Worm (Caenorhabditis elegans): ENCODE measurements around the gene M163.7.

M163.7 gene

DNA sequence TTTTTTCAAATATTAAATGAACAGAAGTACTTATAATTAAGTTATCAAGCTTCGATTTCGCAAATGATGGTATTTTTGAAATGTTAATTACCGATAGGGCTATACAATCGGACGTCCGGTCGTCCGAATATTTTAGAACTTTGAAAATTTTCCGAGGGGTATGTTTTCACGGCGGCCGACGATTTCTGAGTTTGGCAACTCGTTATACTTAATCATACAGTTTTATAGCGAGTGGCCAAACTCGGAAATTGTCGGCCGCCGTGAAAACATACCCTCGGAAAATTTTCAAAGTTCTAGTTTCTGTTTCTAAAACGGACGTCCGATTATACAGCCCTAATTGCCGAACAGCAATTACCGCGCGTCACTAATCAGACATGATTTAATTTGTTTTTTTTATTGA is 40.4 kb upstream of the M163.7 start:
- TF ChIP-seq ama-1 (optimal IDR thresholded peaks at IDR 0.05) (no peak), lim-6 (tag; optimal IDR thresholded peaks at IDR 0.05) (no peak), ceh-22 (tag; optimal IDR thresholded peaks at IDR 0.05) (no peak), ceh-45 (GFP tag; IDR thresholded peaks at IDR 0.05) (no peak), ceh-30 (tag; optimal IDR thresholded peaks at IDR 0.05) (no peak), elt-4 (tag; optimal IDR thresholded peaks at IDR 0.05) (no peak), hlh-8 (tag; optimal IDR thresholded peaks at IDR 0.05) (no peak), ttx-3 (tag; optimal IDR thresholded peaks at IDR 0.05) (no peak), T23F11.4 (GFP tag; optimal IDR thresholded peaks at IDR 0.05) (no peak), hlh-15 (tag; optimal IDR thresholded peaks at IDR 0.05) (no peak), pat-9 (tag; optimal IDR thresholded peaks at IDR 0.05) (no peak), pha-4 (tag; optimal IDR thresholded peaks at IDR 0.05) (no peak), pqm-1 (tag; optimal IDR thresholded peaks at IDR 0.05) (no peak), zip-5 (tag; optimal IDR thresholded peaks at IDR 0.05) (no peak), ceh-31 (tag; optimal IDR thresholded peaks at IDR 0.05) (no peak), ceh-24 (tag; optimal IDR thresholded peaks at IDR 0.05) (no peak), ets-4 (tag; optimal IDR thresholded peaks at IDR 0.05) (no peak), npax-4 (tag; optimal IDR thresholded peaks at IDR 0.05) (no peak), hlh-6 (tag; optimal IDR thresholded peaks at IDR 0.05) (no peak)

DNA sequence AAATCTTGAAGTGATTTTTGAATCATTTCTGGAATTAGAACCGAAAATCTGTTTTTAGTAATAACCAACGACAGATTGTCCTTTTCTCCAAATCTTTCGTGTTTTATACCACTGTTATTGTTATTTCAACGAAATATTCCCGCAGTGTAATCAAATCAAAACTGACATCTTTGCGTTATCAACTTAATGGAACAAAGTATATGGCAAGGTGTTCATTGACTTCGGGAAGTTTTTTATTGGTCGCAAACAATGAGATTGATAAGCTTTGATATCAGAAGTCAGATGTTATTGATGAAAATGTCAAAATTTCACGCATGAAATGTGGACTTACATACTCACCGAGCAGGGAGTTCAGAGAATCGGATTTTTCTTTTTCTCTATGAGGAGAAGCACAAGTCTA is 39.9 kb upstream of the M163.7 start, which contains the start of gene F23D12.11:
Gene F23D12.11, minus strand, starts transcription at position 79 of the 400 bp plus-strand sequence.
- TF ChIP-seq fkh-6 (tag; optimal IDR thresholded peaks at IDR 0.05), result no peak
- TF ChIP-seq ceh-34 (tag; optimal IDR thresholded peaks at IDR 0.05), result no peak
- TF ChIP-seq mec-3 (tag; optimal IDR thresholded peaks at IDR 0.05; ENCODE audit: borderline replicate concordance), result no peak

DNA sequence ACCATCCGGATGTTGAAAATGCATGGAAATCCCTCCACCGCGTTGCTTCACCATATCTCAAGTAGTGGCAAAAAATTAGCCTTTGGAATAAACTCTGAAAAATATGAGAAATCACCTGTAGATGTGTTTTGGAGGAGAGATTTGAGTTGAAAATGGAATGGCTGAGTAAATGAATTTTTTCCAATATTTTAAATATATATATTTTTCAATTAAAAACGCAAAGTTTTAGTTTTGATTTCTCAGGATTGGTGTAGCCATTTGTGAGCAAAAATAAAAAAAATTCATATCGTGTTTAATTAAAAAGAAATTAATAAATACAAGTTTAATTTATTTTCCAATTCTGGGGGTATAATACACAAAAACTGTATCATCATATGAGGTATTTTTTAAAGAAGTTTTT is 36.6 kb upstream of the M163.7 start, which contains the start of gene F23D12.1:
Gene F23D12.1, minus strand, starts transcription at position 101 of the 400 bp plus-strand sequence.
- no peak for TF ChIP-seq ceh-22 (tag; optimal IDR thresholded peaks at IDR 0.05)
- no peak for TF ChIP-seq K09A11.1 (tag; optimal IDR thresholded peaks at IDR 0.05; ENCODE audit: insufficient read depth)
- TF ChIP-seq dve-1 (tag; optimal IDR thresholded peaks at IDR 0.05), result no peak
- no peak for TF ChIP-seq hlh-15 (tag; optimal IDR thresholded peaks at IDR 0.05)
- no peak for TF ChIP-seq tbx-7 (tag; optimal IDR thresholded peaks at IDR 0.05)
- no peak for TF ChIP-seq lim-6 (tag; optimal IDR thresholded peaks at IDR 0.05)

DNA sequence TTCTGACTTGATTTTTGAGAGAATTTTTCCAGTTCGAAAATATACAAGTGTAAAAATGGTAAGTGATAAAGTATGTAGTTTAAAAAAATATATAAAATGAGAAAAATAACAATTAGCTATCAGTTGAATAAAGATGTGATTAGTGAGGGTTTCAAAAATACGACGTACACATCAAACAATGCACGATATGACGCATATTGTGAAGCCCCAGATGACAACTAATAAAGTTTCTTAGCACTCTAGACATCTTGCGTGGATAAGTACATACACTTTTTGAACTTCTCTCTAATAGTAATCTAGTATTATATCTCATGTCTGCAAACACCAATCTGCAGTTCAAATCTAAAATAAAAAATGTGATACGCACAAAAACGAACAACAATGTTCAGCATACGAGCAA is 34.2 kb upstream of the M163.7 start:
- no peak for TF ChIP-seq hlh-8 (tag; optimal IDR thresholded peaks at IDR 0.05)

DNA sequence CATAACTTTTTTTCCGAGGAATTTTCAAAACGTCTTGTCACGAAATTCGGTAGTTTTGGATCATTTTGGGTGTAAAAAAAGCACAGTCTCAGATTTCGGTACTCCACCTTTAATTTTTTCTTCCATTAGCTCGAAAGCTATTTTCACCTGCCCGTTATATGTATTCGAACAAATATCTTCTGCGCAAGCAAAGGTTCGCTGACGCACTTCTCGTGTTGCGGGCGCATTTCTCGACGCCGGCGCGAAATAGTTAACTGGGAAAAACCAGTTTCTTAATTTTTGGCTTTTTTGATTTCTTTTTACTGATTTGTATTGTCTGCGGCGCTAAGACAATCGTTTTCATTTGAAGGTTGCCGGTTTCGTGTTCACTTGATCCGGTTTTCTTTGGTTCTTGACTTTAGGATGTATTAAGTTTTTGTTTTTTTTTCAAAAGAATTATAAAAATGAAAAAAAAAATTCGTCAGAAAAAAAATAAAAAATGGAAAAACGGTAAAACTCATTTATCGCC is 28.9 kb upstream of the M163.7 start:
- no peak for TF ChIP-seq ceh-31 (tag; optimal IDR thresholded peaks at IDR 0.05)
- no peak for TF ChIP-seq ceh-22 (tag; optimal IDR thresholded peaks at IDR 0.05)
- TF ChIP-seq tbx-7 (tag; optimal IDR thresholded peaks at IDR 0.05), result no peak
- TF ChIP-seq pat-9 (tag; optimal IDR thresholded peaks at IDR 0.05), result no peak
- no peak for TF ChIP-seq odd-2 (tag; optimal IDR thresholded peaks at IDR 0.05)
- no peak for TF ChIP-seq K02D7.2 (tag; optimal IDR thresholded peaks at IDR 0.05)
- TF ChIP-seq ztf-16 (tag; optimal IDR thresholded peaks at IDR 0.05), result no peak
- TF ChIP-seq pax-1 (tag; optimal IDR thresholded peaks at IDR 0.05), result no peak
- TF ChIP-seq ref-2 (tag; optimal IDR thresholded peaks at IDR 0.05), result no peak
- TF ChIP-seq eyg-1 (tag; optimal IDR thresholded peaks at IDR 0.05), result no peak
- TF ChIP-seq syd-9 (tag; optimal IDR thresholded peaks at IDR 0.05), result no peak

DNA sequence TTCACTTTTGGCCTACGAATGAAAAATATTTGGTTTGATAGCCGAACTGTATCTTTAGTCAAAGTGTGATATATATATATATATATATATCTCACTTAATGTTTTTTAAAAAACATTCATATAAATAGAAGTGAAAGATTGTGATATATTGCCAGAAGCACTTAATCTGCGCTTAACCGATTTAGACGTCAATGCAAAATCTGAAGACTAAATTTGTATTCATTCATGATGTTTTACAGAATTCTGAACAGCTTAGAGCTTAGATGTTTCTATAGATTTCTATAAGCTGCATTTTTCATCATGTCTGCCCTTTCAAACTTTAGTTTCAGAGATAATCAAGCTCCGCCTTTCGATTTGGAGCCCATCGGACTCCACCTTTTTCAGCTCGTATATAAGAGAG is 22.3 kb upstream of the M163.7 start, which contains the start of gene F23D12.3:
Gene F23D12.3, plus strand, starts transcription at position 301 of the 400 bp plus-strand sequence.
- TF ChIP-seq T23F11.4 (GFP tag; optimal IDR thresholded peaks at IDR 0.05), result no peak
- no peak for TF ChIP-seq ref-2 (tag; optimal IDR thresholded peaks at IDR 0.05)
- TF ChIP-seq hlh-8 (tag; optimal IDR thresholded peaks at IDR 0.05), result no peak
- TF ChIP-seq pha-4 (tag; optimal IDR thresholded peaks at IDR 0.05), result no peak
- TF ChIP-seq ceh-22 (tag; optimal IDR thresholded peaks at IDR 0.05), result no peak
- no peak for TF ChIP-seq ttx-3 (tag; optimal IDR thresholded peaks at IDR 0.05)
- no peak for TF ChIP-seq ceh-14 (tag; optimal IDR thresholded peaks at IDR 0.05)
- no peak for TF ChIP-seq Y22D7AL.16 (tag; optimal IDR thresholded peaks at IDR 0.05)
- no peak for TF ChIP-seq tbx-2 (tag; optimal IDR thresholded peaks at IDR 0.05)
- no peak for TF ChIP-seq sox-4 (tag; optimal IDR thresholded peaks at IDR 0.05)
- TF ChIP-seq ceh-45 (GFP tag; IDR thresholded peaks at IDR 0.05), result no peak
- no peak for TF ChIP-seq unc-55 (GFP tag; optimal IDR thresholded peaks at IDR 0.05)
- no peak for TF ChIP-seq C38D4.7 (GFP tag; optimal IDR thresholded peaks at IDR 0.05)
- TF ChIP-seq madf-2 (tag; optimal IDR thresholded peaks at IDR 0.05), result no peak
- no peak for TF ChIP-seq unc-86 (tag; optimal IDR thresholded peaks at IDR 0.05)
- TF ChIP-seq ceh-48 (tag; optimal IDR thresholded peaks at IDR 0.05), result no peak
- no peak for TF ChIP-seq nfya-1 (tag; optimal IDR thresholded peaks at IDR 0.05)
- TF ChIP-seq pat-9 (tag; optimal IDR thresholded peaks at IDR 0.05), result no peak
- TF ChIP-seq fkh-6 (tag; optimal IDR thresholded peaks at IDR 0.05), result no peak
